Worm (Caenorhabditis elegans): ENCODE results near the gene xnd-1.
A peak's percentile ranks its signal among the peaks of the same experiment; 100 is the strongest.

ce11 chrIII:5603439-5603986 is 747 bp upstream of the xnd-1 start, which contains the start of gene madf-11:
- TF ChIP-seq lin-13 (GFP tag; optimal IDR thresholded peaks at IDR 0.05) (peak; percentile 62), snpc-4 (tag; optimal IDR thresholded peaks at IDR 0.05) (peak; percentile 64), elt-2 (tag; optimal IDR thresholded peaks at IDR 0.05) (no peak), nhr-77 (tag; optimal IDR thresholded peaks at IDR 0.05) (no peak), rnt-1 (tag; optimal IDR thresholded peaks at IDR 0.05) (peak; percentile 92), Y116A8C.19 (tag; optimal IDR thresholded peaks at IDR 0.05; ENCODE audit: borderline replicate concordance) (no peak), elt-3 (tag; optimal IDR thresholded peaks at IDR 0.05) (peak in 1 of 6 experiments; percentile 33), alr-1 (tag; optimal IDR thresholded peaks at IDR 0.05; ENCODE audit: borderline replicate concordance) (no peak), blmp-1 (tag; optimal IDR thresholded peaks at IDR 0.05) (peak; percentile 75), ceh-82 (tag; optimal IDR thresholded peaks at IDR 0.05) (peak in 2 of 3 experiments; percentile 23 to 78), nhr-237 (tag; optimal IDR thresholded peaks at IDR 0.05) (no peak), mdl-1 (tag; optimal IDR thresholded peaks at IDR 0.05) (peak in 1 of 2 experiments; percentile 70), grh-1 (GFP tag; IDR thresholded peaks at IDR 0.05) (no peak)
